Worm (Caenorhabditis elegans) whole organism, late embryonic: Measurements from ENCODE around the gene T05B4.13.

Experiments
- T23F11.4 ChIP-seq: fragments of 200-800 bp; sonication (Bioruptor generic); optimal IDR thresholded peaks from 2 replicates; lab custom pipeline; 2018; ENCODE audit warnings: mild to moderate bottlenecking, missing genetic modification characterization, missing compliant biosample characterization
- ahr-1 ChIP-seq: sonication (generic microtip); optimal IDR thresholded peaks from 2 replicates; lab custom pipeline; 2016; ENCODE audit warnings: missing genetic modification characterization, missing compliant biosample characterization
- ama-1 ChIP-seq: fragments of 150-350 bp; optimal IDR thresholded peaks from 2 replicates; lab custom pipeline; 2014
- ceh-19 ChIP-seq: fragments of 200-800 bp; sonication (Bioruptor generic); optimal IDR thresholded peaks from 2 replicates; lab custom pipeline; 2018; ENCODE audit warnings: mild to moderate bottlenecking, missing genetic modification characterization, missing compliant biosample characterization
- eyg-1 ChIP-seq: sonication (generic microtip); optimal IDR thresholded peaks from 2 replicates; lab custom pipeline; 2016; ENCODE audit warnings: missing genotype, missing genetic modification characterization, missing compliant biosample characterization
- nhr-232 ChIP-seq: sonication (generic microtip); optimal IDR thresholded peaks from 2 replicates; lab custom pipeline; 2016; ENCODE audit warnings: missing genetic modification characterization, missing compliant biosample characterization
- pat-9 ChIP-seq: fragments of 200-800 bp; sonication (Bioruptor generic); optimal IDR thresholded peaks from 2 replicates; lab custom pipeline; 2018; ENCODE audit warnings: mild to moderate bottlenecking, missing genetic modification characterization, moderate library complexity, missing compliant biosample characterization
- pha-2 ChIP-seq: sonication (generic microtip); optimal IDR thresholded peaks from 2 replicates; lab custom pipeline; 2017; ENCODE audit warnings: mild to moderate bottlenecking, missing genetic modification characterization, missing compliant biosample characterization
- pha-4 ChIP-seq: fragments of 150-350 bp; optimal IDR thresholded peaks from 2 replicates; lab custom pipeline; 2018; ENCODE audit warnings: missing biosample characterization, missing genetic modification reagents, missing genetic modification characterization
- unc-86 ChIP-seq: sonication (generic microtip); optimal IDR thresholded peaks from 2 replicates; lab custom pipeline; 2016; ENCODE audit warnings: missing genetic modification characterization, missing compliant biosample characterization

ce11 chrV:4168045-4168444 is 40.7 kb upstream of the T05B4.13 start:
- no peak for TF ChIP-seq unc-86
- no peak for TF ChIP-seq ceh-19 (GFP tag; lab: Kevin White, UChicago)
- no peak for TF ChIP-seq ahr-1
- TF ChIP-seq nhr-232, result no peak
- TF ChIP-seq pha-2 (tag; lab: Kevin White, UChicago), result no peak
- TF ChIP-seq T23F11.4 (GFP tag; lab: Kevin White, UChicago), result no peak
- TF ChIP-seq pat-9 (tag; lab: Kevin White, UChicago), result no peak
- TF ChIP-seq eyg-1 (tag; lab: Kevin White, UChicago), result no peak
- no peak for TF ChIP-seq pha-4 (tag; lab: Kevin White, UChicago)
- TF ChIP-seq ama-1, result no peak
